Worm (Caenorhabditis elegans) whole organism, young adult: ENCODE measurements around the gene sru-23.

Experiments used
- B0336.3 ChIP-seq: fragments of 200-800 bp; sonication (Bioruptor generic); IDR thresholded peaks from 2 replicates; pipeline ENCODE4 v1.3.6; 2022; ENCODE audit warnings: missing genetic modification characterization, missing compliant biosample characterization
- C17E4.6 ChIP-seq: fragments of 200-800 bp; sonication (Bioruptor generic); IDR thresholded peaks from 2 replicates; pipeline ENCODE4 v1.3.6; 2022; ENCODE audit warnings: missing genetic modification reagents, missing genetic modification characterization, missing compliant biosample characterization
- F22D6.2 ChIP-seq: sonication (generic microtip); optimal IDR thresholded peaks from 2 replicates; lab custom pipeline; 2016; ENCODE audit warnings: mild to moderate bottlenecking, missing genetic modification characterization, missing compliant biosample characterization
- F37B4.10 ChIP-seq: fragments of 200-800 bp; sonication (Bioruptor generic); IDR thresholded peaks from 2 replicates; pipeline ENCODE4 v1.3.6; 2022; ENCODE audit warnings: missing genetic modification characterization, missing compliant biosample characterization
- F49E8.2 ChIP-seq: sonication (generic microtip); optimal IDR thresholded peaks from 3 replicates; lab custom pipeline; 2017; ENCODE audit warnings: missing genetic modification characterization, mild to moderate bottlenecking, missing compliant biosample characterization, antibody characterized with exemption, moderate library complexity; ENCODE audit not compliant: insufficient read depth
- F55B11.4 ChIP-seq: sonication (generic microtip); optimal IDR thresholded peaks from 2 replicates; lab custom pipeline; 2016; ENCODE audit warnings: missing compliant biosample characterization, missing genetic modification characterization, borderline replicate concordance; ENCODE audit not compliant: insufficient read depth
- K11D2.4 ChIP-seq: fragments of 200-800 bp; sonication (Bioruptor generic); IDR thresholded peaks from 2 replicates; pipeline ENCODE4 v1.3.6; 2022; ENCODE audit warnings: missing genetic modification reagents, missing genetic modification characterization, missing compliant biosample characterization
- T07F8.4 ChIP-seq: sonication (generic microtip); optimal IDR thresholded peaks from 2 replicates; lab custom pipeline; 2016; ENCODE audit warnings: mild to moderate bottlenecking, missing genetic modification characterization, moderate library complexity, missing compliant biosample characterization
- Y53F4B.3 ChIP-seq: fragments of 200-800 bp; sonication (Bioruptor generic); IDR thresholded peaks from 2 replicates; pipeline ENCODE4 v1.3.6; 2022; ENCODE audit warnings: missing genetic modification reagents, missing genetic modification characterization, missing compliant biosample characterization
- Y67H2A.10 ChIP-seq: fragments of 200-800 bp; sonication (Bioruptor generic); conservative IDR thresholded peaks from 2 replicates; pipeline ENCODE4 v1.3.6; 2022; ENCODE audit warnings: missing genetic modification reagents, missing genetic modification characterization, missing compliant biosample characterization
- Y95B8A.8 ChIP-seq: fragments of 200-800 bp; sonication (Bioruptor generic); IDR thresholded peaks from 2 replicates; pipeline ENCODE4 v1.3.6; 2022; ENCODE audit warnings: missing genetic modification reagents, missing genetic modification characterization, missing compliant biosample characterization
- ZK185.1 ChIP-seq: sonication (generic microtip); optimal IDR thresholded peaks from 2 replicates; lab custom pipeline; 2016; ENCODE audit warnings: mild to moderate bottlenecking, missing genetic modification characterization, missing compliant biosample characterization; ENCODE audit not compliant: poor library complexity, severe bottlenecking
- ama-1 ChIP-seq, 3 experiments: fragments of 150-350 bp in 1 of 3; sonication (generic microtip) in 2 of 3; optimal IDR thresholded peaks; 2 replicates each; lab custom pipeline; 2014 to 2018; ENCODE audit warnings: missing biosample characterization in 2 of 3, missing genetic modification characterization in 2 of 3, missing genetic modification reagents in 2 of 3
- atf-7 ChIP-seq: sonication (generic microtip); optimal IDR thresholded peaks from 2 replicates; lab custom pipeline; 2017; ENCODE audit warnings: mild to moderate bottlenecking, missing genetic modification characterization, missing compliant biosample characterization
- attf-3 ChIP-seq: fragments of 200-800 bp; sonication (Bioruptor generic); conservative IDR thresholded peaks from 2 replicates; pipeline ENCODE4 v1.3.6; 2022; ENCODE audit warnings: missing genetic modification reagents, missing genetic modification characterization, missing compliant biosample characterization
- bed-1 ChIP-seq: fragments of 200-800 bp; sonication (Bioruptor generic); IDR thresholded peaks from 2 replicates; pipeline ENCODE4 v1.3.6; 2022; ENCODE audit warnings: missing genetic modification reagents, missing genetic modification characterization, missing compliant biosample characterization
- bed-2 ChIP-seq: fragments of 200-800 bp; sonication (Bioruptor generic); IDR thresholded peaks from 2 replicates; pipeline ENCODE4 v1.3.6; 2022; ENCODE audit warnings: missing genetic modification reagents, missing genetic modification characterization, missing compliant biosample characterization
- ceh-40 ChIP-seq: fragments of 200-800 bp; sonication (Bioruptor generic); IDR thresholded peaks from 2 replicates; pipeline ENCODE4 v1.3.6; 2022; ENCODE audit warnings: missing genetic modification characterization, missing compliant biosample characterization
- ceh-58 ChIP-seq: fragments of 200-800 bp; sonication (Bioruptor generic); IDR thresholded peaks from 2 replicates; pipeline ENCODE4 v1.3.6; 2022; ENCODE audit warnings: missing genetic modification characterization, missing compliant biosample characterization
- ceh-79 ChIP-seq: sonication (generic microtip); optimal IDR thresholded peaks from 2 replicates; lab custom pipeline; 2017; ENCODE audit warnings: mild to moderate bottlenecking, missing genetic modification characterization, missing compliant biosample characterization
- chd-7 ChIP-seq: sonication (generic microtip); optimal IDR thresholded peaks from 2 replicates; lab custom pipeline; 2016; ENCODE audit warnings: mild to moderate bottlenecking, missing genetic modification characterization, moderate library complexity, missing compliant biosample characterization
- die-1 ChIP-seq: sonication (generic microtip); optimal IDR thresholded peaks from 2 replicates; lab custom pipeline; 2016; ENCODE audit warnings: missing genotype, mild to moderate bottlenecking, missing genetic modification characterization, missing compliant biosample characterization
- ets-4 ChIP-seq: fragments of 200-800 bp; sonication (Bioruptor generic); optimal IDR thresholded peaks from 2 replicates; lab custom pipeline; 2018; ENCODE audit warnings: mild to moderate bottlenecking, missing genetic modification characterization, missing compliant biosample characterization
- hlh-12 ChIP-seq: sonication (generic microtip); optimal IDR thresholded peaks from 2 replicates; lab custom pipeline; 2016; ENCODE audit warnings: missing genetic modification characterization, missing compliant biosample characterization
- hrde-1 ChIP-seq: sonication (generic microtip); optimal IDR thresholded peaks from 2 replicates; lab custom pipeline; 2016; ENCODE audit warnings: missing genetic modification characterization, mild to moderate bottlenecking, missing compliant biosample characterization, moderate library complexity, missing genotype, missing genetic modification reagents, borderline replicate concordance
- lin-26 ChIP-seq: fragments of 200-800 bp; sonication (Bioruptor generic); IDR thresholded peaks from 2 replicates; pipeline ENCODE4 v1.3.6; 2022; ENCODE audit warnings: missing genetic modification reagents, missing genetic modification characterization, missing compliant biosample characterization
- lin-35 ChIP-seq, 3 experiments: fragments of 150-350 bp in 2 of 3; sonication (generic microtip) in 1 of 3; optimal IDR thresholded peaks; 2 replicates each; lab custom pipeline; 2014 to 2018; ENCODE audit warnings: missing biosample characterization in 3 of 3, missing genetic modification characterization in 3 of 3, missing genetic modification reagents in 3 of 3
- madf-10 ChIP-seq: sonication (generic microtip); optimal IDR thresholded peaks from 2 replicates; lab custom pipeline; 2016; ENCODE audit warnings: mild to moderate bottlenecking, missing genetic modification characterization, missing compliant biosample characterization
- mel-28 ChIP-seq: sonication (generic microtip); optimal IDR thresholded peaks from 2 replicates; lab custom pipeline; 2016; ENCODE audit warnings: borderline replicate concordance, mild to moderate bottlenecking, missing genetic modification characterization, missing compliant biosample characterization
- mes-4 ChIP-seq: sonication (generic microtip); optimal IDR thresholded peaks from 2 replicates; lab custom pipeline; 2016; ENCODE audit warnings: missing genotype, missing genetic modification characterization, missing compliant biosample characterization
- nfya-1 ChIP-seq: sonication (generic microtip); optimal IDR thresholded peaks from 2 replicates; lab custom pipeline; 2017; ENCODE audit warnings: antibody characterized with exemption, missing compliant biosample characterization, missing genetic modification characterization, borderline replicate concordance; ENCODE audit not compliant: insufficient read depth
- nfyb-1 ChIP-seq: fragments of 200-800 bp; sonication (Bioruptor generic); IDR thresholded peaks from 2 replicates; pipeline ENCODE4 v1.3.6; 2022; ENCODE audit warnings: missing genetic modification reagents, missing genetic modification characterization, missing compliant biosample characterization
- sea-2 ChIP-seq: fragments of 200-800 bp; sonication (Bioruptor generic); IDR thresholded peaks from 2 replicates; pipeline ENCODE4 v1.3.6; 2022; ENCODE audit warnings: missing genetic modification characterization, missing compliant biosample characterization
- snpc-1.3 ChIP-seq: sonication (generic microtip); optimal IDR thresholded peaks from 2 replicates; lab custom pipeline; 2017; ENCODE audit warnings: missing genetic modification characterization, mild to moderate bottlenecking, missing compliant biosample characterization, antibody characterized with exemption, moderate library complexity, missing genotype, missing genetic modification reagents; ENCODE audit not compliant: insufficient read depth
- tlf-1 ChIP-seq: fragments of 200-800 bp; sonication (Bioruptor generic); optimal IDR thresholded peaks from 2 replicates; lab custom pipeline; 2018; ENCODE audit warnings: mild to moderate bottlenecking, missing genetic modification characterization, missing compliant biosample characterization
- unc-62 ChIP-seq: fragments of 150-350 bp; optimal IDR thresholded peaks from 2 replicates; lab custom pipeline; 2014; ENCODE audit warnings: missing biosample characterization, missing genetic modification reagents, missing genetic modification characterization
- zim-3 ChIP-seq: sonication (generic microtip); optimal IDR thresholded peaks from 2 replicates; lab custom pipeline; 2017; ENCODE audit warnings: mild to moderate bottlenecking, missing genetic modification characterization, moderate library complexity, missing compliant biosample characterization
- ztf-18 ChIP-seq: sonication (generic microtip); optimal IDR thresholded peaks from 2 replicates; lab custom pipeline; 2016; ENCODE audit warnings: missing genotype, mild to moderate bottlenecking, missing genetic modification characterization, missing compliant biosample characterization
- ztf-22 ChIP-seq: fragments of 200-800 bp; sonication (Bioruptor generic); optimal IDR thresholded peaks from 2 replicates; lab custom pipeline; 2018; ENCODE audit warnings: mild to moderate bottlenecking, missing genetic modification characterization, moderate library complexity, missing compliant biosample characterization
- ztf-6 ChIP-seq: fragments of 200-800 bp; sonication (Bioruptor generic); IDR thresholded peaks from 2 replicates; pipeline ENCODE4 v1.3.6; 2022; ENCODE audit warnings: missing genetic modification reagents, missing genetic modification characterization, missing compliant biosample characterization

sru-23 gene

DNA sequence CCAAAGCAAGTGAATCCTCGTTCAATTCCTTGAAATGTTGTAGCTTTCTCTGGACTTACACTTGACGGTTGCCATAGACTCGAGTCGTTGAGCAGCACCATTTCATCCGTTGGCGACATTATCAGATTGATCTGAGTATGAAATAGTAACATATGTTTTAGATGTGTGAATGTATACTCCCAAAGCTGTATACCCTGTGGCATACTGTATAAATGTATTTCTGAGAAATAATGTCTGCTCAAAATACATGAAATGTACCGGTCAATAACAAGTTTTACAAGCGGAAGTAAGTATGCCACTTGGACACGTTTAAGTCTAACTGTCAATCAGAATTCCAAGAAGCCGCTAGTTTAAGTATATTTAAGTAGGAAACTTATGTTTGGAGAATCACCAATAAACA, 37.2 kb upstream of the sru-23 start, which contains the start of gene str-233:
str-233 (minus strand) TSS at position 101 of the 400 bp plus-strand sequence.
- TF ChIP-seq bed-2 (GFP tag; lab: Robert Waterston, UW): no peak
- TF ChIP-seq atf-7 (tag; lab: Kevin White, UChicago): no peak
- TF ChIP-seq tlf-1 (GFP tag; lab: Kevin White, UChicago): no peak
- TF ChIP-seq sea-2 (GFP tag; lab: Robert Waterston, UW): no peak
- no peak for TF ChIP-seq mel-28 (tag; lab: Kevin White, UChicago)
- no peak for TF ChIP-seq chd-7
- no peak for TF ChIP-seq attf-3
- no peak for TF ChIP-seq F22D6.2 (tag; lab: Kevin White, UChicago)
- TF ChIP-seq hrde-1 (tag; lab: Kevin White, UChicago): no peak
- TF ChIP-seq T07F8.4 (tag; lab: Kevin White, UChicago): no peak
- no peak for TF ChIP-seq K11D2.4 (GFP tag; lab: Robert Waterston, UW)
- TF ChIP-seq F37B4.10 (GFP tag; lab: Robert Waterston, UW): no peak
- TF ChIP-seq zim-3 (tag; lab: Kevin White, UChicago): no peak

DNA sequence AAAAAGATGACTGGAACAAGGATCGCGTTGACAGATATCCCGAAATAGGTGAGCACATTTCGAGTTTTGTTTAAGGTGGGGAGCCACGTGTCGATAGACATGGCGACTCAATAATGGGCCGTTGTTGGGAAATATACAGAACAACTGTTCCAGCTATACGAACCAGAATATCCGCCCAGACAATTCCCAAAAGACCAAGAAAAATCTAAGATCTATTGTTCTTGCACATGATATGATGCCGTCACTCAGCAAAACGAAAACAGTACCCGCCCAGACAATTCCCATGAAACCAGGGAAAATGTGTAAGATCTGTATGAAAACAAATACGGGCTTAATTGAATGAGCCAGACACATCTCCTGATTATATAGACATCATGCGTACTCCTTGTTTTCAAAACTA, 35.1 kb upstream of the sru-23 start, which contains the start of gene str-231:
str-231 (minus strand) TSS at position 101 of the 400 bp plus-strand sequence.
- no peak for TF ChIP-seq nfyb-1
- TF ChIP-seq F49E8.2 (tag; lab: Kevin White, UChicago): no peak
- no peak for TF ChIP-seq ztf-22 (GFP tag; lab: Kevin White, UChicago)
- no peak for TF ChIP-seq bed-1 (GFP tag; lab: Robert Waterston, UW)
- TF ChIP-seq snpc-1.3 (tag; lab: Kevin White, UChicago): no peak
- TF ChIP-seq F37B4.10 (GFP tag; lab: Robert Waterston, UW): no peak
- no peak for TF ChIP-seq ama-1 (optimal IDR thresholded peaks at IDR 0.05; lab: Kevin White, UChicago)
- no peak for TF ChIP-seq ama-1 (GFP tag; optimal IDR thresholded peaks at IDR 0.05; lab: Kevin White, UChicago)
- no peak for TF ChIP-seq lin-35 (GFP tag; optimal IDR thresholded peaks at IDR 0.05; lab: Kevin White, UChicago)
- TF ChIP-seq ceh-79 (tag; lab: Kevin White, UChicago): no peak
- TF ChIP-seq, all 124 proteins: peak for 0

DNA sequence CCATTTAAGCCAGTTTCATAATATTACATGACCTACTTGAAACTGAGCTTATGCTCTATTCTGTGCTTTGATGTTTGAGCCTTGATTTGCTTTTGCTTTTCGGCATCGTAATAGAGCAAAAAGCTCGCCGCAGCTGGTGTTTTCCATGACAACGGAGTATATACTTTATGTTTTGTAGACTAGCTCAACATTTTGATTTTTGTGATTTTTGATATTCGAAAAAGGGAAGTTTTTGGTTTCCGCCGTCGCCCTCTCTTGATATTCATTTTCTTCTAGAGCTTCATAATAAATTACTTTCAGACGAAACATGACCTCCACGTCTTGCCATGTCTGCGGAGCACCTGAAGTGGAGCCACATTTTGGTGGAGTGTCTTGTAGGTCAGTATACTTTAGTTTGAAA, 29.9 kb upstream of the sru-23 start, which contains the start of gene nhr-63:
nhr-63 (plus strand) TSS at position 301 of the 400 bp plus-strand sequence.
- TF ChIP-seq ztf-6 (GFP tag; lab: Robert Waterston, UW): no peak
- no peak for TF ChIP-seq nfya-1 (tag; lab: Kevin White, UChicago)
- no peak for TF ChIP-seq mes-4
- no peak for TF ChIP-seq Y53F4B.3 (GFP tag; lab: Robert Waterston, UW)
- TF ChIP-seq F55B11.4 (tag; lab: Kevin White, UChicago): no peak
- TF ChIP-seq ets-4 (GFP tag; lab: Kevin White, UChicago): no peak
- TF ChIP-seq ceh-40: no peak
- no peak for TF ChIP-seq Y95B8A.8 (GFP tag; lab: Robert Waterston, UW)
- no peak for TF ChIP-seq F49E8.2 (tag; lab: Kevin White, UChicago)
- no peak for TF ChIP-seq C17E4.6
- no peak for TF ChIP-seq ztf-18 (tag; lab: Kevin White, UChicago)
- TF ChIP-seq die-1: no peak
- no peak for TF ChIP-seq hlh-12 (tag; lab: Kevin White, UChicago)
- no peak for TF ChIP-seq B0336.3
- TF ChIP-seq ceh-58 (GFP tag; lab: Robert Waterston, UW): no peak
- TF ChIP-seq ZK185.1 (tag; lab: Kevin White, UChicago): no peak
- no peak for TF ChIP-seq madf-10 (tag; lab: Kevin White, UChicago)
- TF ChIP-seq lin-26 (GFP tag; lab: Robert Waterston, UW): no peak
- no peak for TF ChIP-seq unc-62 (GFP tag; lab: Kevin White, UChicago)
- TF ChIP-seq Y67H2A.10: no peak
